Worm (Caenorhabditis elegans): ENCODE measurements around the gene tbx-8.

tbx-8 gene

ce11 chrIII:10357598-10358186 is 10.5 kb downstream of the tbx-8 start, which contains the start of gene umps-1 (continued):
- TF ChIP-seq nhr-23 (tag; optimal IDR thresholded peaks at IDR 0.05) (peak; percentile 90), elt-2 (tag; optimal IDR thresholded peaks at IDR 0.05) (peak; percentile 41), nfya-1 (tag; optimal IDR thresholded peaks at IDR 0.05; ENCODE audit: insufficient read depth) (peak; percentile 93), ceh-9 (tag; optimal IDR thresholded peaks at IDR 0.05) (no peak), ceh-28 (tag; optimal IDR thresholded peaks at IDR 0.05) (no peak), nhr-11 (tag; optimal IDR thresholded peaks at IDR 0.05) (no peak), ceh-16 (tag; optimal IDR thresholded peaks at IDR 0.05) (no peak)

- TF ChIP-seq nhr-11 (tag; optimal IDR thresholded peaks at IDR 0.05) (no peak), nfya-1 (tag; optimal IDR thresholded peaks at IDR 0.05; ENCODE audit: insufficient read depth) (peak; percentile 28), fkh-10 (GFP tag; optimal IDR thresholded peaks at IDR 0.05) (peak; percentile 36)
These were observed 11.6 kb downstream of the tbx-8 start for ce11 chrIII:10358751-10359150.

DNA sequence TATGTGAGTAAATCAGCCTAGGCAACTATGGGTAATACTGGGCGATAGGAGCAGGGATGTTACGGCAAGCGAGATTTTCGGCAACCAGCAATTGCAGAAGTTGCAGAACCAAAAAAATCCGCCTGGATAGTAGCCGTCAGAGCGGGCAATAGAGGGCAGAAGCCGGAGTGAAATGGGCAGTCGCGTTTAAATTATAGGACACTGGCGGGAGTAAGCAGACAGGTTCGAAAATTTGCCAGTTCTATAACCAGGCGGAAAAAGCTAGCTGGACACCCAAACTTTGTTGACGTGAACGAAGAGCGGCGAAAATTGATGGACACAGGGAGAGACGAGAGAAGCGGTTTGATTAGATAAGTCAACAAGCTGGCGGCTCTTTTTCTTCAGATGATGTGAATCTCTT is 12.8 kb downstream of the tbx-8 start:
- no peak for TF ChIP-seq ztf-4 (tag; optimal IDR thresholded peaks at IDR 0.05)
- peak; percentile 12 for TF ChIP-seq fkh-10 (GFP tag; optimal IDR thresholded peaks at IDR 0.05)

DNA sequence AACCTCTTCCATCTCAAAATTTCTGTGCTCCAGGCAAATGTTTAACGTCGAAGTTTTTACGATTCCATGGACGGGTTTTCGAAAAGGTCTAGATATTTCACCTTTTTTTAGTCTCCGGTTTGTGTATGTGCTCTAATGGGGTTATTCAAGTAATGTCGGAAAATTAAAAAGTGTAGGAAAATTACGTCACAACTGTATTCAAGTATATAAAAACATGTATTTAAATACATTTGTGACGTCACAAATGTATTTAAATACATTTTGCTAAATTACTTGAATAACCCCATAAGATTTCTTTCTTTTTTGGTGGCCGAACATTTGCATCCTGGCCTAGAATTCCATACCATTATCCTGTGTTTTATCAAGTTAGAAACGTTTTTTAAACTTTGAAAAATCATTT is 14.3 kb downstream of the tbx-8 start:
- no peak for TF ChIP-seq pqm-1 (tag; optimal IDR thresholded peaks at IDR 0.05)
- no peak for TF ChIP-seq mml-1 (tag; optimal IDR thresholded peaks at IDR 0.05)
- no peak for TF ChIP-seq sea-2 (GFP tag; optimal IDR thresholded peaks at IDR 0.05)
- no peak for TF ChIP-seq nhr-12 (tag; optimal IDR thresholded peaks at IDR 0.05)
- no peak for TF ChIP-seq zag-1 (tag; optimal IDR thresholded peaks at IDR 0.05)
- no peak for TF ChIP-seq fkh-10 (GFP tag; optimal IDR thresholded peaks at IDR 0.05)
- TF ChIP-seq elt-1 (tag; optimal IDR thresholded peaks at IDR 0.05) = no peak
- no peak for TF ChIP-seq nhr-237 (tag; optimal IDR thresholded peaks at IDR 0.05)
- TF ChIP-seq jun-1 (tag; optimal IDR thresholded peaks at IDR 0.05) = no peak
- TF ChIP-seq aly-2 (tag; optimal IDR thresholded peaks at IDR 0.05) = no peak
- TF ChIP-seq eor-1 (tag; optimal IDR thresholded peaks at IDR 0.05) = no peak
- no peak for TF ChIP-seq ZK546.5 (tag; optimal IDR thresholded peaks at IDR 0.05)
- no peak for TF ChIP-seq ztf-4 (tag; optimal IDR thresholded peaks at IDR 0.05)
- no peak for TF ChIP-seq ama-1 (optimal IDR thresholded peaks at IDR 0.05)
- TF ChIP-seq nfya-1 (tag; optimal IDR thresholded peaks at IDR 0.05; ENCODE audit: insufficient read depth) = no peak
- TF ChIP-seq egl-5 (tag; optimal IDR thresholded peaks at IDR 0.05) = no peak
- no peak for TF ChIP-seq ceh-82 (tag; optimal IDR thresholded peaks at IDR 0.05)
- no peak for TF ChIP-seq ceh-28 (tag; optimal IDR thresholded peaks at IDR 0.05)
- TF ChIP-seq ceh-16 (tag; optimal IDR thresholded peaks at IDR 0.05) = no peak

- TF ChIP-seq R02D3.7 (tag; optimal IDR thresholded peaks at IDR 0.05) (no peak), nhr-11 (tag; optimal IDR thresholded peaks at IDR 0.05) (no peak), ceh-82 (tag; optimal IDR thresholded peaks at IDR 0.05) (no peak), ceh-28 (tag; optimal IDR thresholded peaks at IDR 0.05) (no peak)
These were observed 15.8 kb downstream of the tbx-8 start for ce11 chrIII:10362920-10363319.

DNA sequence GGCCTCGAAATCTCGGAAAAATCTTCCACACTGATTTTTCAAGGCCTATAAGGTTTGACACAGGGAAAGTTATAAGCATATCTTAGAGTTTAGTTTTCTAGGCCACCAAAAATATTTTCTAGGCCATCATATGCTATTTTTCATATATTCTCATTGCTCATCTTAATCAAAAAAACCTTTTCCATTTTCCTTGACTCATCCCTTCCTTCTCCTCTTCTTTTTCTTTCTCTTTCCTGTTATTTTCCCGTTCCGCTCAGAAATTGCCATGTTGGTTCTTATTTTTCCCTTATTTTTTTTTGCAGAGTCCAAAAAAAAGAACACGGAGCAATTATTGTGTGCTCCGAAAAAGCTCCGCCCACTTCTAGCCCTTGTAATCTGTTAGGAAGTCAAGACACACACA is 17.5 kb downstream of the tbx-8 start, which contains the start of gene tbc-8:
tbc-8 (plus strand) TSS at position 301 of the 400 bp plus-strand sequence.
- no peak for TF ChIP-seq nhr-25 (tag; optimal IDR thresholded peaks at IDR 0.05)
- no peak for TF ChIP-seq fkh-10 (GFP tag; optimal IDR thresholded peaks at IDR 0.05)
- TF ChIP-seq elt-1 (tag; optimal IDR thresholded peaks at IDR 0.05) = no peak
- no peak for TF ChIP-seq nhr-76 (tag; optimal IDR thresholded peaks at IDR 0.05)
- TF ChIP-seq lin-39 (tag; optimal IDR thresholded peaks at IDR 0.05) = no peak
- no peak for TF ChIP-seq lsy-12 (tag; optimal IDR thresholded peaks at IDR 0.05)
- no peak for TF ChIP-seq ztf-4 (tag; optimal IDR thresholded peaks at IDR 0.05)
- TF ChIP-seq nfya-1 (tag; optimal IDR thresholded peaks at IDR 0.05; ENCODE audit: insufficient read depth) = no peak
- no peak for TF ChIP-seq R02D3.7 (tag; optimal IDR thresholded peaks at IDR 0.05)

DNA sequence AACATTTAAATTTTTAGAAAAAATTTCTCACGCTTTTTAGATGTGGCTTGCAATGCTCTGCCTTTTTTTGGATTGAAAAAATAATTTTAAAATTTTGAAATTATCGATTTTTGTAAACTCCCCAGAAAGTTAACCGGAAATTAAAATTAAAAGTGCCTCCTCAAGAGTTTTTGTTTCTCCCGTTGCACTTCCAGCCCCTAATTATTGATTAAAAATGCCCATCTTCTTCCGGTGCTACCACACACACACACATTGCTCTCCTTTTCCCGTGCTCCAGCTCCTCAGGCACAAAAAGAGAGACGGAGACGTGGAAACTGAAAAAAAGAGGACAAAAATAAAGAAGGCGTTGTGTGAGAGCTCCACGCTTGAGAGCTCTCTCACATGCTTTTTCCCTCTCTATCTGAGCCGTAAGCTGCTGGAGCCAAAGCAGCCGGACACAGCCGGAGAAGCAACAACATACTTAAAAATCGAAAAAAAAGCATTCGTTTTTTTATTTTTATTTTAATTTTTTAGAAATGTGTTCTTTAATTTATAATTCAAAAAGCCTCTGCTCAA is 20.3 kb downstream of the tbx-8 start:
- TF ChIP-seq elt-1 (tag; optimal IDR thresholded peaks at IDR 0.05) (no peak), nfya-1 (tag; optimal IDR thresholded peaks at IDR 0.05; ENCODE audit: insufficient read depth) (peak; percentile 31), fkh-2 (tag; optimal IDR thresholded peaks at IDR 0.05) (no peak), hmg-11 (tag; optimal IDR thresholded peaks at IDR 0.05) (peak; percentile 8), pqm-1 (tag; optimal IDR thresholded peaks at IDR 0.05) (no peak), lsy-12 (tag; optimal IDR thresholded peaks at IDR 0.05) (no peak)
